Worm (Caenorhabditis elegans): ENCODE results near the gene F56D2.8.

ce11 chrIII:5543050-5543449 is 39.6 kb downstream of the F56D2.8 start, which contains the start of gene D1044.6:
- TF ChIP-seq W03F9.2 (tag; optimal IDR thresholded peaks at IDR 0.05) (peak; percentile 19), dao-5 (tag; optimal IDR thresholded peaks at IDR 0.05) (no peak)
